Worm (Caenorhabditis elegans): Measurements from ENCODE around the gene T07G12.4.

The T07G12.4 gene

DNA sequence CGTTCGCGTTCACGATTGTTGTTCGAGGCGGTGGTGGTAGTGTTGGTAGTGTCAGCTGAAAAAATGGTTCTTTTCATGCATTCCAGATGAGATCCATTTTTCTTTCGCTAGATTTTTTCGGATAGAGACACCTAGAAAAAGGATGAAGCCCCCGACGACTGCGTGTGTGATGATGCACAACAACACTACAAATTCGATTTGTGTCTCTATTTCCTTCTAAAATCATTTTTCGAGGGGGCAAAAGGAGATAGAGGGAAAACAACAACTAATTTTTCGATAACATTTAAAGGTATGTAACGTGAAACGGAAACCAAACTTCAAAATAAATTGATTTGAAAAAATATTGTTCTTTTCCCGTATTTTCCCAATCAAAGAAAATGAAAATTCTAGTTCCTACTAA lies 38.0 kb downstream of the T07G12.4 start:
- no peak for TF ChIP-seq unc-62 (GFP tag; optimal IDR thresholded peaks at IDR 0.05)

DNA sequence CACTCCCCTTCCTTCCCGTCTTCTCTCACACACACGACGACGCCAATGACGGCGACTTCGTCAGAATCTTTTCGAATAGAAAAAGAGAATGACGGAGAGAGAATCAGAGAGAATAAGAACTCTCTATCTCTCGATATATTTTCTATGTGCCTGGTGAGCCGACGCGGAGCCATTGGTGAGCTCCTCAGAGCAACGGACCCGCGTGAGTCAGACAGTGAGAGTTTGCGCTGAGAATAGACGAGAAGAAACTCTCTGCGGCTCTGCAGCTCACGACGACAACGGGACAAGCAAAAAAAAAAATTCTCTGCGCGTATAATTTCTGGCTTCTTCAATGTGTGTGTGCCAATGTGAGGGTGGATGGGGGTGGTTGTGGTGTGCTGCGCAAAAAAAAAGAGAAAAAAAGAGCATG lies 38.5 kb downstream of the T07G12.4 start:
- no peak for TF ChIP-seq unc-62 (GFP tag; optimal IDR thresholded peaks at IDR 0.05)

DNA sequence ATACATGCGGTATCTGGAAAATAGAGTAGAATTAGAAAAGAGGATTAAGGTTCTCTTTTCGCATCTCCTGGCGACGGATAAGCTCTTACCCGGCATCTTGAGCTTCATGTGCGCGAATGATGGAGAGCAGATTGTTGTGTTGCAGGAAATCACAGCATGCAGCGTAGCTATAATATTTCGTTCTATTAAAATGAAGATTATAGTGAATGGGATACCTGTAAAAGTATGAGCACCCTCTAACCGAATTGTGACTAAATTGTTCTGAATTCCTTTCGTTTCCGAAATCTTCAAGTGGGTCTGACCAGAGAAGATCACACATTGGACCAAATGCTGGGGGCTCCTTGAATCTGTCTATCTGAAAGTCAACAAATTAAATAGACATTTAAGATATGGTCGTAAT lies 40.1 kb downstream of the T07G12.4 start:
- TF ChIP-seq unc-62 (GFP tag; optimal IDR thresholded peaks at IDR 0.05) = no peak

DNA sequence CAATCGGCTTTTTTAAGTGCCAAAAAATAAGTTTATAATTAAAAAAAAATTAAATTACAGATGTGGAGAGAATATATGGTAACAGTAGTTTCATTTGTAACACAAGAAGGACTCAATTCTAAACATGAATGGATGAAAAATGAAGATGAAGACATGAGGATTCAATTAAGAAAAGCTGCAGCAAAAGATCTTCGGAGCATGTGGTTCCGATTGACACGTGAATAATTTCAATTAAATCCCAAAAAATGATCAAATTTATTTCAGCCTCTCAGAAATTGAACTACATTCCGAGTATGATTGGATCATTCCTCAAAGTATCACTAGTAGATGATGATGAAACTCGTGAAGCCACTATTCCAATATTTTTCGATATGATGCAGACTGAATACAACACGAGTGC lies 49.1 kb downstream of the T07G12.4 start:
- TF ChIP-seq unc-62 (GFP tag; optimal IDR thresholded peaks at IDR 0.05) = no peak
